Worm (Caenorhabditis elegans) whole organism, L4 larva: ENCODE data around the gene nlp-101.

Source experiments
- Y75B8A.6 ChIP-seq: fragments of 200-800 bp; sonication (Bioruptor generic); IDR thresholded peaks from 2 replicates; pipeline ENCODE4 v1.3.6; 2022; ENCODE audit warnings: missing genetic modification reagents, missing genetic modification characterization, missing compliant biosample characterization
- ama-1 ChIP-seq: fragments of 150-350 bp; optimal IDR thresholded peaks from 2 replicates; lab custom pipeline; 2014; ENCODE audit warnings: inconsistent platforms, mixed read lengths
- ceh-82 ChIP-seq: sonication (generic microtip); optimal IDR thresholded peaks from 2 replicates; lab custom pipeline; 2017; ENCODE audit warnings: missing biosample characterization, missing genetic modification characterization
- hif-1 ChIP-seq, 2 experiments: sonication (generic microtip); optimal IDR thresholded peaks; 2 replicates each; lab custom pipeline; 2016 to 2017; ENCODE audit warnings: missing compliant biosample characterization in 2 of 2, missing genetic modification characterization in 2 of 2, missing genetic modification reagents in 2 of 2, missing genotype in 2 of 2, mild to moderate bottlenecking in 1 of 2
- lin-39 ChIP-seq: fragments of 150-350 bp; optimal IDR thresholded peaks from 2 replicates; lab custom pipeline; 2014; ENCODE audit warnings: missing biosample characterization, missing genetic modification reagents, missing genetic modification characterization
- lir-3 ChIP-seq: sonication (generic microtip); optimal IDR thresholded peaks from 2 replicates; lab custom pipeline; 2016; ENCODE audit warnings: mild to moderate bottlenecking, missing genetic modification characterization, missing compliant biosample characterization
- nhr-25 ChIP-seq: sonication (generic microtip); optimal IDR thresholded peaks from 2 replicates; lab custom pipeline; 2017; ENCODE audit warnings: missing genetic modification characterization, mild to moderate bottlenecking, missing compliant biosample characterization, antibody characterized with exemption, moderate library complexity, borderline replicate concordance; ENCODE audit not compliant: insufficient read depth
- pqm-1 ChIP-seq: sonication (generic microtip); optimal IDR thresholded peaks from 2 replicates; lab custom pipeline; 2017; ENCODE audit warnings: missing biosample characterization, missing genetic modification characterization
- sdz-12 ChIP-seq: fragments of 200-800 bp; sonication (Bioruptor generic); optimal IDR thresholded peaks from 2 replicates; lab custom pipeline; 2018; ENCODE audit warnings: mild to moderate bottlenecking, missing genetic modification characterization, missing compliant biosample characterization
- snpc-4 ChIP-seq: fragments of 150-350 bp; optimal IDR thresholded peaks from 2 replicates; lab custom pipeline; 2014; ENCODE audit warnings: missing biosample characterization, missing genetic modification characterization
- unc-130 ChIP-seq: sonication (generic microtip); optimal IDR thresholded peaks from 2 replicates; lab custom pipeline; 2016; ENCODE audit warnings: missing genetic modification reagents, missing genetic modification characterization, missing compliant biosample characterization
- unc-39 ChIP-seq: sonication (generic microtip); optimal IDR thresholded peaks from 2 replicates; lab custom pipeline; 2017; ENCODE audit warnings: missing biosample characterization, missing genetic modification characterization
- vab-7 ChIP-seq: fragments of 200-800 bp; sonication (Bioruptor generic); IDR thresholded peaks from 2 replicates; pipeline ENCODE4 v1.3.6; 2022; ENCODE audit warnings: missing genetic modification reagents, missing genetic modification characterization, missing compliant biosample characterization

DNA sequence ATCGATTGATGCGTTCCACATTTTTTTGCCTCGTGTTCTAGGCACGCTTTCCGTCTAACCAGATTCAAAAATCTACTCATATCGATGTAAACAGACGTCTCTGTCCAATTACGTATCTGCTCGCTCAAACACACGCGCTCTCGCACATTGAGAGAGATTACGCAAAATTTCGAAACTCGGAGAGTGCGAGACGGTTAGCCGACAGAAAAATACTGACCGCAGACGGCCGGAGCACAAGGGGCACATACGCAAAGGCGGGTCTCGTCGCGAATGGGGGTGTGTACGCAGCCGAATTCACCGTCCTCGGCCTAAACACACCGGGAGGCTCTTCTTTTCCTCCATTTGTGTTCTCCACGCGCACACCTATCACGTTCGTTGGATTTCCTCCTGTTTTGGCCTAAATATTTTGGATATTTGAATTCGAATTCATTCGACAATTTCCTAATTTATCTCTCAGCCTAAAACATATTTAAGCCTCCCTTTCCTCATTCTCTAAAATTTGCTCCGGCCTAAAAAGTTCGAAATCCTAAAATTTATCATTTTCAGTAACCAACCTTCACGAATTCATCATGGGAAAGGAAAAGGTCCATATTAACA is 15.5 kb upstream of the nlp-101 start, which contains the start of gene eef-1A.2:
- no peak for TF ChIP-seq ceh-82 (tag; lab: Kevin White, UChicago)
- TF ChIP-seq nhr-25 (tag; lab: Kevin White, UChicago): peak; percentile 95
- TF ChIP-seq lir-3: no peak
- TF ChIP-seq unc-130: no peak
- TF ChIP-seq hif-1 (tag; optimal IDR thresholded peaks at IDR 0.05; lab: Kevin White, UChicago): peak; percentile 40 to 97
- TF ChIP-seq unc-39 (tag; lab: Kevin White, UChicago): no peak
- peak; percentile 35 for TF ChIP-seq sdz-12 (GFP tag; lab: Kevin White, UChicago)
- TF ChIP-seq snpc-4 (tag; lab: Kevin White, UChicago): no peak
- TF ChIP-seq lin-39: no peak
- TF ChIP-seq Y75B8A.6 (GFP tag; lab: Robert Waterston, UW): 0 out of 2 replicates have a peak, but pooled peaks have one; percentile 54
- TF ChIP-seq pqm-1 (tag; lab: Kevin White, UChicago): peak; percentile 10
- peak; percentile 45; the same call in 1 of the 2 replicates for TF ChIP-seq vab-7 (GFP tag; lab: Robert Waterston, UW)
- TF ChIP-seq ama-1 (lab: Kevin White, UChicago): no peak
